Fruit fly (Drosophila melanogaster) whole organism, embryonic: ENCODE results near the gene CG14341.

Source experiments
- CG10209 ChIP-seq: fragments of 200-800 bp; sonication (Bioruptor generic); optimal IDR thresholded peaks from 3 replicates; lab custom pipeline; 2017; ENCODE audit warnings: missing biosample characterization, mild to moderate bottlenecking, missing genetic modification characterization, missing genetic modification reagents
- CG1024 ChIP-seq: fragments of 200-800 bp; sonication (Bioruptor generic); IDR thresholded peaks from 2 replicates; pipeline ENCODE4 v1.3.6; 2022; ENCODE audit warnings: missing biosample characterization, missing genetic modification characterization
- CG1233 ChIP-seq: fragments of 200-800 bp; sonication (Bioruptor generic); optimal IDR thresholded peaks from 4 replicates; lab custom pipeline; 2018; ENCODE audit warnings: missing biosample characterization, mild to moderate bottlenecking, missing genetic modification characterization
- CG12942 ChIP-seq: fragments of 200-800 bp; sonication (Bioruptor generic); optimal IDR thresholded peaks from 3 replicates; lab custom pipeline; 2016; ENCODE audit warnings: missing biosample characterization, missing genetic modification characterization
- CG13296 ChIP-seq: fragments of 200-800 bp; sonication (Bioruptor generic); optimal IDR thresholded peaks from 3 replicates; lab custom pipeline; 2018; ENCODE audit warnings: missing biosample characterization, mild to moderate bottlenecking, missing genetic modification characterization
- CG17361 ChIP-seq: fragments of 200-800 bp; sonication (Bioruptor generic); IDR thresholded peaks from 3 replicates; pipeline ENCODE4 v1.3.6; 2022; ENCODE audit warnings: missing biosample characterization, missing genetic modification characterization
- CG31388 ChIP-seq: fragments of 200-800 bp; sonication (Bioruptor generic); optimal IDR thresholded peaks from 2 replicates; lab custom pipeline; 2016; ENCODE audit warnings: missing biosample characterization, missing genetic modification characterization
- CG32772 ChIP-seq: fragments of 200-800 bp; sonication (Bioruptor generic); IDR thresholded peaks from 2 replicates; pipeline ENCODE4 v1.3.6; 2022; ENCODE audit warnings: missing biosample characterization, missing genetic modification characterization
- CG3281 ChIP-seq: fragments of 200-800 bp; sonication (Bioruptor generic); optimal IDR thresholded peaks from 3 replicates; lab custom pipeline; 2017; ENCODE audit warnings: missing biosample characterization, mild to moderate bottlenecking, missing genetic modification characterization
- CG33213 ChIP-seq: fragments of 200-800 bp; sonication (Bioruptor generic); optimal IDR thresholded peaks from 3 replicates; lab custom pipeline; 2016; ENCODE audit warnings: missing biosample characterization, missing genetic modification characterization
- CG3407 ChIP-seq: fragments of 200-800 bp; sonication (Bioruptor generic); optimal IDR thresholded peaks from 2 replicates; lab custom pipeline; 2018; ENCODE audit warnings: missing biosample characterization, mild to moderate bottlenecking, missing genetic modification characterization
- CG4820 ChIP-seq: fragments of 200-800 bp; sonication (Bioruptor generic); optimal IDR thresholded peaks from 3 replicates; lab custom pipeline; 2016; ENCODE audit warnings: missing biosample characterization, missing genetic modification characterization
- CG6175 ChIP-seq: fragments of 200-800 bp; sonication (Bioruptor generic); IDR thresholded peaks from 3 replicates; pipeline ENCODE4 v1.3.6; 2022; ENCODE audit warnings: missing biosample characterization, missing genetic modification characterization
- CG6254 ChIP-seq: fragments of 200-800 bp; sonication (Bioruptor generic); optimal IDR thresholded peaks from 3 replicates; lab custom pipeline; 2017; ENCODE audit warnings: mild to moderate bottlenecking, missing biosample characterization, missing genetic modification reagents, missing genetic modification characterization
- CG6272 ChIP-seq: fragments of 200-800 bp; sonication (Bioruptor generic); IDR thresholded peaks from 2 replicates; pipeline ENCODE4 v1.3.6; 2022; ENCODE audit warnings: missing biosample characterization, missing genetic modification characterization
- CG7963 ChIP-seq: fragments of 200-800 bp; sonication (Bioruptor generic); IDR thresholded peaks from 3 replicates; pipeline ENCODE4 v1.3.6; 2022; ENCODE audit warnings: missing biosample characterization, missing genetic modification characterization; ENCODE audit not compliant: partially characterized antibody
- CG8359 ChIP-seq: fragments of 200-800 bp; sonication (Bioruptor generic); optimal IDR thresholded peaks from 2 replicates; lab custom pipeline; 2017; ENCODE audit warnings: missing biosample characterization, mild to moderate bottlenecking, missing genetic modification characterization, borderline replicate concordance
- Drgx ChIP-seq: fragments of 200-800 bp; sonication (Bioruptor generic); IDR thresholded peaks from 2 replicates; pipeline ENCODE4 v1.3.6; 2022; ENCODE audit warnings: missing biosample characterization, missing genetic modification characterization
- HmgD ChIP-seq: fragments of 200-800 bp; sonication (Bioruptor generic); optimal IDR thresholded peaks from 3 replicates; lab custom pipeline; 2016; ENCODE audit warnings: missing biosample characterization, missing genetic modification characterization
- Jarid2 ChIP-seq: fragments of 200-800 bp; sonication (Bioruptor generic); optimal IDR thresholded peaks from 3 replicates; lab custom pipeline; 2017; ENCODE audit warnings: mild to moderate bottlenecking, missing biosample characterization, missing genetic modification reagents, missing genetic modification characterization
- Lpt ChIP-seq: fragments of >200 bp; optimal IDR thresholded peaks from 2 replicates; lab custom pipeline; 2018; ENCODE audit warnings: missing biosample characterization, missing genetic modification characterization
- MBD-R2 ChIP-seq: fragments of 200-800 bp; sonication (Bioruptor generic); IDR thresholded peaks from 2 replicates; pipeline ENCODE4 v1.3.6; 2022; ENCODE audit warnings: missing biosample characterization, missing genetic modification characterization
- Max ChIP-seq: fragments of 200-800 bp; sonication (Bioruptor generic); optimal IDR thresholded peaks from 2 replicates; lab custom pipeline; 2016; ENCODE audit warnings: missing biosample characterization, mild to moderate bottlenecking, missing genetic modification characterization
- Mrtf ChIP-seq: fragments of 200-800 bp; sonication (Bioruptor generic); IDR thresholded peaks from 3 replicates; pipeline ENCODE4 v1.3.6; 2022; ENCODE audit warnings: missing biosample characterization, missing genetic modification characterization
- Myb ChIP-seq: fragments of 200-800 bp; sonication (Bioruptor generic); optimal IDR thresholded peaks from 2 replicates; lab custom pipeline; 2016; ENCODE audit warnings: missing biosample characterization, missing genetic modification characterization
- NC2β ChIP-seq: fragments of 200-800 bp; sonication (Bioruptor generic); optimal IDR thresholded peaks from 2 replicates; lab custom pipeline; 2016; ENCODE audit warnings: missing biosample characterization, missing genetic modification characterization
- NfI ChIP-seq: fragments of 200-800 bp; sonication (Bioruptor generic); optimal IDR thresholded peaks from 3 replicates; lab custom pipeline; 2018; ENCODE audit warnings: missing biosample characterization, mild to moderate bottlenecking, missing genetic modification characterization, moderate library complexity
- Pdp1 ChIP-seq, 2 experiments: fragments of 200-800 bp; sonication (Bioruptor generic); optimal IDR thresholded peaks; 3 replicates each; lab custom pipeline; 2016; ENCODE audit warnings: missing biosample characterization in 2 of 2, missing genetic modification characterization in 2 of 2, mild to moderate bottlenecking in 1 of 2, moderate library complexity in 1 of 2
- Rfx ChIP-seq: fragments of 200-800 bp; sonication (Bioruptor generic); IDR thresholded peaks from 2 replicates; pipeline ENCODE4 v1.3.6; 2022; ENCODE audit warnings: missing biosample characterization, missing genetic modification characterization
- YL-1 ChIP-seq: fragments of 200-800 bp; sonication (Bioruptor generic); optimal IDR thresholded peaks from 3 replicates; lab custom pipeline; 2017; ENCODE audit warnings: missing biosample characterization, mild to moderate bottlenecking, missing genetic modification characterization
- amos ChIP-seq: fragments of 200-800 bp; sonication (Bioruptor generic); IDR thresholded peaks from 2 replicates; pipeline ENCODE4 v1.3.6; 2022; ENCODE audit warnings: missing biosample characterization, missing genetic modification characterization; ENCODE audit not compliant: partially characterized antibody
- croc ChIP-seq: fragments of 200-800 bp; sonication (Bioruptor generic); conservative IDR thresholded peaks from 3 replicates; pipeline ENCODE4 v1.3.6; 2022; ENCODE audit warnings: missing biosample characterization, missing genetic modification characterization
- cwo ChIP-seq: fragments of 200-800 bp; sonication (Bioruptor generic); optimal IDR thresholded peaks from 3 replicates; lab custom pipeline; 2017; ENCODE audit warnings: missing biosample characterization, missing genetic modification characterization, mild to moderate bottlenecking, moderate library complexity, missing genetic modification reagents
- dimm ChIP-seq: fragments of 200-800 bp; sonication (Bioruptor generic); IDR thresholded peaks from 2 replicates; pipeline ENCODE4 v1.3.6; 2022; ENCODE audit warnings: missing biosample characterization, missing genetic modification characterization
- fd3F ChIP-seq: fragments of 200-800 bp; sonication (Bioruptor generic); optimal IDR thresholded peaks from 2 replicates; lab custom pipeline; 2018; ENCODE audit warnings: missing biosample characterization, mild to moderate bottlenecking, missing genetic modification characterization, moderate library complexity
- grn ChIP-seq: fragments of 200-800 bp; sonication (Bioruptor generic); optimal IDR thresholded peaks from 3 replicates; lab custom pipeline; 2017; ENCODE audit warnings: missing biosample characterization, missing genetic modification characterization
- jing ChIP-seq: fragments of 200-800 bp; sonication (Bioruptor generic); optimal IDR thresholded peaks from 2 replicates; lab custom pipeline; 2018; ENCODE audit warnings: missing biosample characterization, mild to moderate bottlenecking, missing genetic modification characterization
- lab ChIP-seq: fragments of 200-800 bp; sonication (Bioruptor generic); optimal IDR thresholded peaks from 3 replicates; lab custom pipeline; 2017; ENCODE audit warnings: missing biosample characterization, missing genetic modification characterization, mild to moderate bottlenecking, moderate library complexity, missing genetic modification reagents
- lola ChIP-seq, 3 experiments: fragments of >200 bp in 2 of 3; fragments of 200-800 bp in 1 of 3; sonication (Bioruptor generic) in 1 of 3; optimal IDR thresholded peaks; 2 replicates each; lab custom pipeline; 2017 to 2019; ENCODE audit warnings: missing biosample characterization in 3 of 3, missing genetic modification characterization in 3 of 3, mild to moderate bottlenecking in 1 of 3, moderate library complexity in 1 of 3
- nerfin-1 ChIP-seq: fragments of 200-800 bp; sonication (Bioruptor generic); optimal IDR thresholded peaks from 3 replicates; lab custom pipeline; 2019; ENCODE audit warnings: missing biosample characterization, mild to moderate bottlenecking, missing genetic modification characterization, moderate library complexity
- oc ChIP-seq: fragments of 200-800 bp; sonication (Bioruptor generic); optimal IDR thresholded peaks from 2 replicates; lab custom pipeline; 2018; ENCODE audit warnings: missing biosample characterization, mild to moderate bottlenecking, missing genetic modification characterization, moderate library complexity
- pb ChIP-seq: fragments of 200-800 bp; sonication (Bioruptor generic); optimal IDR thresholded peaks from 3 replicates; lab custom pipeline; 2016; ENCODE audit warnings: missing biosample characterization, missing genetic modification characterization
- pum ChIP-seq: fragments of 200-800 bp; sonication (Bioruptor generic); optimal IDR thresholded peaks from 2 replicates; lab custom pipeline; 2016; ENCODE audit warnings: missing biosample characterization, missing genetic modification characterization
- sd ChIP-seq: fragments of 200-800 bp; sonication (Bioruptor generic); optimal IDR thresholded peaks from 3 replicates; lab custom pipeline; 2018; ENCODE audit warnings: missing biosample characterization, mild to moderate bottlenecking, missing genetic modification characterization, moderate library complexity
- sisA ChIP-seq: fragments of 200-800 bp; sonication (Bioruptor generic); IDR thresholded peaks from 2 replicates; pipeline ENCODE4 v1.3.6; 2022; ENCODE audit warnings: missing biosample characterization, missing genetic modification characterization
- zen2 ChIP-seq: fragments of 200-800 bp; sonication (Bioruptor generic); IDR thresholded peaks from 3 replicates; pipeline ENCODE4 v1.3.6; 2022; ENCODE audit warnings: missing biosample characterization, missing genetic modification characterization; ENCODE audit not compliant: partially characterized antibody
- zfh2 ChIP-seq: fragments of 200-800 bp; sonication (Bioruptor generic); optimal IDR thresholded peaks from 2 replicates; lab custom pipeline; 2016; ENCODE audit warnings: missing biosample characterization, missing genetic modification characterization

CG14341 gene

dm6 chr2L:1144371-1145360 lies 21.6 kb upstream of the CG14341 start (continued):
- TF ChIP-seq pum (GFP tag; lab: Kevin White, UChicago) (peak; percentile 10), pb (no peak), CG10209 (GFP tag; lab: Kevin White, UChicago) (peak; percentile 28), CG3407 (no peak), MBD-R2 (GFP tag; lab: Robert Waterston, UW) (no peak; the same call in 1 of the 2 replicates), CG6254 (GFP tag; lab: Kevin White, UChicago) (peak; percentile 21), croc (peak; percentile 21; the same call in 2 of the 3 replicates), CG6272 (GFP tag; lab: Robert Waterston, UW) (no peak), dimm (no peak), Mrtf (GFP tag; lab: Robert Waterston, UW) (peak; percentile 43; the same call in 1 of the 3 replicates), zfh2 (peak; percentile 32), Rfx (GFP tag; lab: Robert Waterston, UW) (peak; percentile 23; the same call in 1 of the 2 replicates), nerfin-1 (tag; lab: Kevin White, UChicago) (peak; percentile 11), jing (peak; percentile 28), CG17361 (GFP tag; lab: Robert Waterston, UW) (peak; percentile 51; the same call in 2 of the 3 replicates), CG1024 (GFP tag; lab: Robert Waterston, UW) (0 out of 2 replicates have a peak, but pooled peaks have one; percentile 5), CG1233 (GFP tag; lab: Kevin White, UChicago) (peak; percentile 43), CG3281 (GFP tag; lab: Kevin White, UChicago) (peak; percentile 54), CG13296 (GFP tag; lab: Kevin White, UChicago) (peak; percentile 42), CG33213 (no peak), CG12942 (GFP tag; lab: Kevin White, UChicago) (peak; percentile 2), sisA (GFP tag; lab: Robert Waterston, UW) (peak; percentile 47), Lpt (GFP tag; lab: Kevin White, UChicago) (no peak), sd (no peak), zen2 (no peak), lola (GFP tag; optimal IDR thresholded peaks at IDR 0.05; lab: Kevin White, UChicago) (peak in 1 of 3 experiments; percentile 31), Max (GFP tag; lab: Kevin White, UChicago) (peak; percentile 15), CG32772 (GFP tag; lab: Robert Waterston, UW) (0 out of 2 replicates have a peak, but pooled peaks have one; percentile 12), Myb (GFP tag; lab: Kevin White, UChicago) (peak; percentile 5), cwo (peak; percentile 53), oc (tag; lab: Kevin White, UChicago) (peak; percentile 21), Drgx (GFP tag; lab: Robert Waterston, UW) (peak; percentile 43; the same call in 1 of the 2 replicates), NC2β (GFP tag; lab: Kevin White, UChicago) (peak; percentile 8), grn (no peak), NfI (peak; percentile 0), fd3F (GFP tag; lab: Kevin White, UChicago) (peak; percentile 17), lab (GFP tag; lab: Kevin White, UChicago) (peak; percentile 73), amos (GFP tag; lab: Robert Waterston, UW) (no peak), CG8359 (GFP tag; lab: Kevin White, UChicago) (peak; percentile 21), CG4820 (GFP tag; lab: Kevin White, UChicago) (peak; percentile 33), CG7963 (no peak), Pdp1 (GFP tag; optimal IDR thresholded peaks at IDR 0.05; lab: Kevin White, UChicago) (peak in 1 of 2 experiments; percentile 82), Jarid2 (GFP tag; lab: Kevin White, UChicago) (no peak), HmgD (no peak), CG31388 (GFP tag; lab: Kevin White, UChicago) (no peak), YL-1 (GFP tag; lab: Kevin White, UChicago) (no peak), CG6175 (no peak)
